Worm (Caenorhabditis elegans) whole organism, L4 larva: ENCODE results near the gene ttr-33.

Source experiments
- F10B5.3 ChIP-seq: sonication (generic microtip); optimal IDR thresholded peaks from 2 replicates; lab custom pipeline; 2016; ENCODE audit warnings: mild to moderate bottlenecking, missing genetic modification characterization, missing compliant biosample characterization
- F37D6.2 ChIP-seq: sonication (generic microtip); optimal IDR thresholded peaks from 2 replicates; lab custom pipeline; 2016; ENCODE audit warnings: mild to moderate bottlenecking, missing genetic modification characterization, missing compliant biosample characterization
- F44E2.7 ChIP-seq: fragments of 200-800 bp; sonication (Bioruptor generic); IDR thresholded peaks from 2 replicates; pipeline ENCODE4 v2.1.2; 2022; ENCODE audit warnings: missing genetic modification characterization, missing compliant biosample characterization
- T20F7.1 ChIP-seq: fragments of 200-800 bp; sonication (Bioruptor generic); optimal IDR thresholded peaks from 2 replicates; lab custom pipeline; 2018; ENCODE audit warnings: mild to moderate bottlenecking, missing genetic modification characterization, missing compliant biosample characterization
- T26A8.4 ChIP-seq: fragments of 200-800 bp; sonication (Bioruptor generic); IDR thresholded peaks from 2 replicates; pipeline ENCODE4 v1.3.6; 2022; ENCODE audit warnings: missing genetic modification characterization, missing compliant biosample characterization
- Y5F2A.4 ChIP-seq: fragments of 200-800 bp; sonication (Bioruptor generic); optimal IDR thresholded peaks from 2 replicates; lab custom pipeline; 2018; ENCODE audit warnings: mild to moderate bottlenecking, missing genetic modification characterization, missing compliant biosample characterization
- Y75B8A.6 ChIP-seq: fragments of 200-800 bp; sonication (Bioruptor generic); IDR thresholded peaks from 2 replicates; pipeline ENCODE4 v1.3.6; 2022; ENCODE audit warnings: missing genetic modification reagents, missing genetic modification characterization, missing compliant biosample characterization
- aha-1 ChIP-seq: fragments of 150-350 bp; peaks from one replicate; lab custom pipeline; 2014; ENCODE audit warnings: missing biosample characterization, missing genetic modification characterization
- aly-2 ChIP-seq: sonication (generic microtip); optimal IDR thresholded peaks from 2 replicates; lab custom pipeline; 2018; ENCODE audit warnings: missing biosample characterization, missing genetic modification characterization
- ama-1 ChIP-seq: fragments of 150-350 bp; optimal IDR thresholded peaks from 2 replicates; lab custom pipeline; 2014; ENCODE audit warnings: inconsistent platforms, mixed read lengths
- arid-1 ChIP-seq: fragments of 200-800 bp; sonication (Bioruptor generic); conservative IDR thresholded peaks from 2 replicates; pipeline ENCODE4 v1.3.6; 2022; ENCODE audit warnings: missing genetic modification reagents, missing genetic modification characterization, missing compliant biosample characterization
- ceh-20 ChIP-seq: fragments of 200-800 bp; sonication (Bioruptor generic); IDR thresholded peaks from 2 replicates; pipeline ENCODE4 v1.3.6; 2022; ENCODE audit warnings: missing genetic modification reagents, missing genetic modification characterization, missing compliant biosample characterization
- ceh-62 ChIP-seq: sonication (generic microtip); optimal IDR thresholded peaks from 2 replicates; lab custom pipeline; 2017; ENCODE audit warnings: missing biosample characterization, missing genetic modification characterization
- cey-2 ChIP-seq: sonication (generic microtip); optimal IDR thresholded peaks from 3 replicates; lab custom pipeline; 2017; ENCODE audit warnings: missing genetic modification characterization, mild to moderate bottlenecking, missing compliant biosample characterization, antibody characterized with exemption, borderline replicate concordance; ENCODE audit not compliant: insufficient read depth
- ctbp-1 ChIP-seq: fragments of 200-800 bp; sonication (Bioruptor generic); IDR thresholded peaks from 2 replicates; pipeline ENCODE4 v1.3.6; 2022; ENCODE audit warnings: missing genetic modification reagents, missing genetic modification characterization, missing compliant biosample characterization
- daf-16 ChIP-seq, 3 experiments: sonication (generic microtip); optimal IDR thresholded peaks; 2 replicates each; lab custom pipeline; 2016 to 2017; ENCODE audit warnings: missing genetic modification characterization in 3 of 3, missing genetic modification reagents in 3 of 3, mild to moderate bottlenecking in 2 of 3, missing compliant biosample characterization in 2 of 3, missing biosample characterization in 1 of 3, moderate library complexity in 1 of 3
- daf-19 ChIP-seq: fragments of 200-800 bp; sonication (Bioruptor generic); conservative IDR thresholded peaks from 2 replicates; pipeline ENCODE4 v1.3.6; 2022; ENCODE audit warnings: missing genetic modification characterization, missing compliant biosample characterization
- duxl-1 ChIP-seq: sonication (generic microtip); optimal IDR thresholded peaks from 2 replicates; lab custom pipeline; 2016; ENCODE audit warnings: mild to moderate bottlenecking, missing genetic modification characterization, moderate library complexity, missing compliant biosample characterization; ENCODE audit not compliant: poor library complexity
- egl-43 ChIP-seq: fragments of 200-800 bp; sonication (Bioruptor generic); IDR thresholded peaks from 2 replicates; pipeline ENCODE4 v1.3.6; 2022; ENCODE audit warnings: missing genetic modification reagents, missing genetic modification characterization, missing compliant biosample characterization
- fkh-10 ChIP-seq: fragments of 150-350 bp; optimal IDR thresholded peaks from 2 replicates; lab custom pipeline; 2014; ENCODE audit warnings: missing biosample characterization, missing genetic modification reagents, missing genetic modification characterization
- hif-1 ChIP-seq, 2 experiments: sonication (generic microtip); optimal IDR thresholded peaks; 2 replicates each; lab custom pipeline; 2016 to 2017; ENCODE audit warnings: missing compliant biosample characterization in 2 of 2, missing genetic modification characterization in 2 of 2, missing genetic modification reagents in 2 of 2, missing genotype in 2 of 2, mild to moderate bottlenecking in 1 of 2
- hlh-11 ChIP-seq: fragments of 200-800 bp; sonication (Bioruptor generic); optimal IDR thresholded peaks from 2 replicates; lab custom pipeline; 2018; ENCODE audit warnings: mild to moderate bottlenecking, missing genetic modification characterization, missing compliant biosample characterization
- hlh-30 ChIP-seq: sonication (generic microtip); optimal IDR thresholded peaks from 2 replicates; lab custom pipeline; 2017; ENCODE audit warnings: antibody characterized with exemption, mild to moderate bottlenecking, missing genetic modification characterization, missing compliant biosample characterization; ENCODE audit not compliant: insufficient read depth
- jun-1 ChIP-seq: fragments of 150-350 bp; optimal IDR thresholded peaks from 2 replicates; lab custom pipeline; 2014; ENCODE audit warnings: missing biosample characterization, missing genetic modification reagents, missing genetic modification characterization
- lim-7 ChIP-seq: fragments of 200-800 bp; sonication (Bioruptor generic); IDR thresholded peaks from 2 replicates; pipeline ENCODE4 v1.3.6; 2022; ENCODE audit warnings: missing genetic modification characterization, missing compliant biosample characterization
- lin-38 ChIP-seq: fragments of 200-800 bp; sonication (Bioruptor generic); IDR thresholded peaks from 2 replicates; pipeline ENCODE4 v1.3.6; 2022; ENCODE audit warnings: missing genetic modification reagents, missing genetic modification characterization, missing compliant biosample characterization
- lsy-2 ChIP-seq, 2 experiments: fragments of 150-350 bp in 1 of 2; sonication (generic microtip) in 1 of 2; optimal IDR thresholded peaks; 2 replicates each; lab custom pipeline; 2014 to 2017; ENCODE audit warnings: missing biosample characterization in 2 of 2, missing genetic modification characterization in 2 of 2
- nhr-11 ChIP-seq: fragments of 150-350 bp; optimal IDR thresholded peaks from 2 replicates; lab custom pipeline; 2014; ENCODE audit warnings: missing biosample characterization, missing genetic modification characterization
- nhr-25 ChIP-seq: sonication (generic microtip); optimal IDR thresholded peaks from 2 replicates; lab custom pipeline; 2017; ENCODE audit warnings: missing genetic modification characterization, mild to moderate bottlenecking, missing compliant biosample characterization, antibody characterized with exemption, moderate library complexity, borderline replicate concordance; ENCODE audit not compliant: insufficient read depth
- nhr-28 ChIP-seq: fragments of 150-350 bp; optimal IDR thresholded peaks from 2 replicates; lab custom pipeline; 2014; ENCODE audit warnings: missing biosample characterization, missing genetic modification characterization
- nhr-41 ChIP-seq: fragments of 200-800 bp; sonication (Bioruptor generic); IDR thresholded peaks from 2 replicates; pipeline ENCODE4 v1.3.6; 2022; ENCODE audit warnings: missing genetic modification reagents, missing genetic modification characterization, missing compliant biosample characterization
- nhr-42 ChIP-seq: fragments of 200-800 bp; sonication (Bioruptor generic); IDR thresholded peaks from 2 replicates; pipeline ENCODE4 v1.3.6; 2022; ENCODE audit warnings: missing genetic modification characterization, missing compliant biosample characterization
- nhr-77 ChIP-seq: fragments of 150-350 bp; optimal IDR thresholded peaks from 2 replicates; lab custom pipeline; 2014; ENCODE audit warnings: missing biosample characterization, missing genetic modification characterization
- pqm-1 ChIP-seq: sonication (generic microtip); optimal IDR thresholded peaks from 2 replicates; lab custom pipeline; 2017; ENCODE audit warnings: missing biosample characterization, missing genetic modification characterization
- set-16 ChIP-seq: fragments of 200-800 bp; sonication (Bioruptor generic); IDR thresholded peaks from 2 replicates; pipeline ENCODE4 v1.3.6; 2022; ENCODE audit warnings: missing genetic modification reagents, missing genetic modification characterization, missing compliant biosample characterization
- skn-1 ChIP-seq: fragments of 150-350 bp; optimal IDR thresholded peaks from 2 replicates; lab custom pipeline; 2014; ENCODE audit warnings: missing biosample characterization, missing genetic modification characterization
- snpc-4 ChIP-seq: fragments of 150-350 bp; optimal IDR thresholded peaks from 2 replicates; lab custom pipeline; 2014; ENCODE audit warnings: missing biosample characterization, missing genetic modification characterization
- spr-1 ChIP-seq: sonication (generic microtip); optimal IDR thresholded peaks from 2 replicates; lab custom pipeline; 2016; ENCODE audit warnings: mild to moderate bottlenecking, missing genetic modification characterization, missing compliant biosample characterization
- tag-97 ChIP-seq: fragments of 200-800 bp; sonication (Bioruptor generic); IDR thresholded peaks from 2 replicates; pipeline ENCODE4 v1.3.6; 2022; ENCODE audit warnings: missing genetic modification characterization, missing compliant biosample characterization
- vab-7 ChIP-seq: fragments of 200-800 bp; sonication (Bioruptor generic); IDR thresholded peaks from 2 replicates; pipeline ENCODE4 v1.3.6; 2022; ENCODE audit warnings: missing genetic modification reagents, missing genetic modification characterization, missing compliant biosample characterization
- zag-1 ChIP-seq: fragments of 150-350 bp; optimal IDR thresholded peaks from 2 replicates; lab custom pipeline; 2014; ENCODE audit warnings: missing biosample characterization, missing genetic modification characterization
- zip-2 ChIP-seq: fragments of 150-350 bp; optimal IDR thresholded peaks from 2 replicates; lab custom pipeline; 2014; ENCODE audit warnings: missing biosample characterization, missing genetic modification characterization
- ztf-11 ChIP-seq: fragments of 150-350 bp; optimal IDR thresholded peaks from 2 replicates; lab custom pipeline; 2014; ENCODE audit warnings: missing biosample characterization, missing genetic modification characterization

The ttr-33 gene

DNA sequence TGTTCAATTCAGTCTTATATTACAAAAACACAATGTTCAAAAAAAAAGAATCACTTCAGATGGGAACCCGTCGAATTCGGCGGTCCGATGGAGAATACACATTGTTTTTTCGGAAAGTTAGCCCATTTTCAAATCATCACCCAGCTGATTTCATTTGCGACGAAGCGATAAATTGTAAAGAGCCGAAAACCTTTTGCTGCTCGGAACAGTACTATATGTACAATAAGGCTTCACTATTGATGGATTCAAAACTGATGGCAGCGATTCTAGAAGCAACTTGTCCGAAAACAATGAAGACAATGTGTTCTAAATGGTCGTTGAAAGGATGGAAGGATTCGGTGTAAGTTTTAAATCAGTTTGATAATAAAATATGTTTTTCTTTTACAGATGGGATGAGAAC, 20.2 kb upstream of the ttr-33 start, which contains the start of gene C37C3.1 (continued):
- TF ChIP-seq nhr-77 (tag; lab: Kevin White, UChicago) (no peak), vab-7 (no peak), Y75B8A.6 (GFP tag; lab: Robert Waterston, UW) (no peak), lim-7 (no peak), F10B5.3 (tag; lab: Kevin White, UChicago) (peak; percentile 59), zip-2 (no peak), zag-1 (no peak), Y5F2A.4 (GFP tag; lab: Kevin White, UChicago) (peak; percentile 24), skn-1 (tag; lab: Kevin White, UChicago) (no peak), snpc-4 (tag; lab: Kevin White, UChicago) (no peak), daf-16 (GFP tag; optimal IDR thresholded peaks at IDR 0.05; lab: Kevin White, UChicago) (no peak), daf-16 (tag; optimal IDR thresholded peaks at IDR 0.05; lab: Kevin White, UChicago) (no peak), ctbp-1 (GFP tag; lab: Robert Waterston, UW) (0 out of 2 replicates have a peak, but pooled peaks have one; percentile 49), ztf-11 (tag; lab: Kevin White, UChicago) (no peak), ceh-20 (GFP tag; lab: Robert Waterston, UW) (no peak), cey-2 (tag; lab: Kevin White, UChicago) (no peak), egl-43 (GFP tag; lab: Robert Waterston, UW) (no peak), ama-1 (lab: Kevin White, UChicago) (peak; percentile 84)
- TF ChIP-seq, all 104 proteins: peak for 22

ce11 chrV:7856641-7857040, 18.9 kb upstream of the ttr-33 start:
- TF ChIP-seq hlh-11 (tag; lab: Kevin White, UChicago) (no peak), set-16 (GFP tag; lab: Robert Waterston, UW) (peak; percentile 38; the same call in 1 of the 2 replicates)

- no peak for TF ChIP-seq nhr-25 (tag; lab: Kevin White, UChicago)
- TF ChIP-seq ceh-62 (tag; lab: Kevin White, UChicago), result no peak
- TF ChIP-seq spr-1 (tag; lab: Kevin White, UChicago), result peak; percentile 2
- no peak for TF ChIP-seq skn-1 (tag; lab: Kevin White, UChicago)
- TF ChIP-seq lin-38 (GFP tag; lab: Robert Waterston, UW), result peak; percentile 3; the same call in 1 of the 2 replicates
- no peak for TF ChIP-seq tag-97 (GFP tag; lab: Robert Waterston, UW)
- TF ChIP-seq hlh-30, result peak; percentile 8
- peak; percentile 19 for TF ChIP-seq duxl-1 (tag; lab: Kevin White, UChicago)
- peak; percentile 61 for TF ChIP-seq aha-1 (tag; lab: Kevin White, UChicago)
- no peak for TF ChIP-seq nhr-28
- TF ChIP-seq cey-2 (tag; lab: Kevin White, UChicago), result no peak
- no peak for TF ChIP-seq daf-16 (GFP tag; optimal IDR thresholded peaks at IDR 0.05; lab: Kevin White, UChicago)
- TF ChIP-seq daf-16 (tag; optimal IDR thresholded peaks at IDR 0.05; lab: Kevin White, UChicago), result peak; percentile 8
- TF ChIP-seq T20F7.1 (GFP tag; lab: Kevin White, UChicago), result peak; percentile 34
- TF ChIP-seq nhr-77 (tag; lab: Kevin White, UChicago), result peak; percentile 51
- 0 out of 2 replicates have a peak, but pooled peaks have one; percentile 15 for TF ChIP-seq arid-1 (GFP tag; lab: Robert Waterston, UW)
- 0 out of 2 replicates have a peak, but pooled peaks have one; percentile 54 for TF ChIP-seq F44E2.7 (GFP tag; lab: Robert Waterston, UW)
Observed at ce11 chrV:7855382-7855994, 17.8 kb upstream of the ttr-33 start, which contains the start of gene C37C3.2. C37C3.2 (plus strand) TSS chrV:7855944.

DNA sequence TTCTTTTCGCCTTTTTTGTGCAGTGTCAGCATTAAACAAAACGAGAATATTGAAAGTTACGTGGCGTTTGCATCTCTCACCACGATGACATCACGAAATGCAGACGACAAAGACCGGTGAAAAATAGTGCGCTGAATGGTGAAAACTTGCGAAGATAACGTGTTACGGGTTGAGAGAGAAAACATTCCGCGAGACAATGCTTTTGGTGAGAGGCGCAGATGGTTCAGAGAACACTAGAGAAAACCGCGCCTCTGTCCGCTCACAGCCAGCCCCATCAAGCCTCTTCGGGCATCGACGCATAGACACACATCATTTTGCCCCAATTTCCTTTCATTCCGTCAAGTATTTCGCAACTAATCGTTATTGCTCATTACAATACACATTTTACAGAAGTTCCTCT, 16.9 kb upstream of the ttr-33 start, which contains the start of the genes C37C3.9 and C37C3.18:
Gene C37C3.9 (minus strand): TSS at position 98 of the 400 bp plus-strand sequence.
Gene C37C3.18 (plus strand): TSS at position 391 of the 400 bp plus-strand sequence.
- TF ChIP-seq T26A8.4 (GFP tag; lab: Robert Waterston, UW), result peak; percentile 68
- peak; percentile 48 for TF ChIP-seq ama-1 (lab: Kevin White, UChicago)
- peak; percentile 58 for TF ChIP-seq lin-38 (GFP tag; lab: Robert Waterston, UW)
- TF ChIP-seq snpc-4 (tag; lab: Kevin White, UChicago), result peak; percentile 72
- TF ChIP-seq F37D6.2 (tag; lab: Kevin White, UChicago), result peak; percentile 12
- TF ChIP-seq pqm-1 (tag; lab: Kevin White, UChicago), result peak; percentile 26
- peak; percentile 77 for TF ChIP-seq jun-1 (tag; lab: Kevin White, UChicago)
- peak; percentile 35; the same call in 1 of the 2 replicates for TF ChIP-seq nhr-42 (GFP tag; lab: Robert Waterston, UW)
- TF ChIP-seq daf-19 (GFP tag; lab: Robert Waterston, UW), result no peak
- TF ChIP-seq ceh-20 (GFP tag; lab: Robert Waterston, UW), result peak; percentile 55
- TF ChIP-seq lim-7, result no peak
- TF ChIP-seq aly-2 (tag; lab: Kevin White, UChicago), result no peak
- TF ChIP-seq fkh-10 (GFP tag; lab: Kevin White, UChicago), result peak; percentile 23
- TF ChIP-seq nhr-11 (tag; lab: Kevin White, UChicago), result peak; percentile 77
- TF ChIP-seq aha-1 (tag; lab: Kevin White, UChicago), result peak; percentile 97
- peak in 1 of 2 experiments; percentile 64 for TF ChIP-seq hif-1 (tag; optimal IDR thresholded peaks at IDR 0.05; lab: Kevin White, UChicago)
- TF ChIP-seq nhr-28, result peak; percentile 83
- peak; percentile 57 to 74 for TF ChIP-seq lsy-2 (tag; optimal IDR thresholded peaks at IDR 0.05; lab: Kevin White, UChicago)
- no peak for TF ChIP-seq nhr-41 (GFP tag; lab: Robert Waterston, UW)
